Worm (Caenorhabditis elegans) whole organism, L2 larva: ENCODE results near the gene F16B4.5.

ENCODE experiments used
- blmp-1 ChIP-seq: sonication (generic microtip); optimal IDR thresholded peaks from 2 replicates; lab custom pipeline; 2017; ENCODE audit warnings: missing genetic modification characterization, mild to moderate bottlenecking, missing compliant biosample characterization, antibody characterized with exemption, moderate library complexity; ENCODE audit not compliant: insufficient read depth
- crh-2 ChIP-seq: sonication (generic microtip); optimal IDR thresholded peaks from 2 replicates; lab custom pipeline; 2017; ENCODE audit warnings: missing biosample characterization, missing genetic modification characterization
- elt-1 ChIP-seq: fragments of 150-350 bp; optimal IDR thresholded peaks from 2 replicates; lab custom pipeline; 2014; ENCODE audit warnings: missing biosample characterization, missing genetic modification characterization
- gmeb-1 ChIP-seq: fragments of 150-350 bp; optimal IDR thresholded peaks from 2 replicates; lab custom pipeline; 2014; ENCODE audit warnings: missing biosample characterization, missing genetic modification characterization
- lin-39 ChIP-seq: fragments of 150-350 bp; optimal IDR thresholded peaks from 2 replicates; lab custom pipeline; 2014; ENCODE audit warnings: missing biosample characterization, missing genetic modification reagents, missing genetic modification characterization
- nhr-237 ChIP-seq: fragments of 150-350 bp; optimal IDR thresholded peaks from 2 replicates; lab custom pipeline; 2014; ENCODE audit warnings: missing biosample characterization, missing genetic modification characterization
- nhr-25 ChIP-seq: fragments of 150-350 bp; sonication (generic microtip); optimal IDR thresholded peaks from 3 replicates; lab custom pipeline; 2014; ENCODE audit warnings: missing biosample characterization, missing genetic modification characterization
- sem-4 ChIP-seq: fragments of 150-350 bp; optimal IDR thresholded peaks from 2 replicates; lab custom pipeline; 2014; ENCODE audit warnings: missing biosample characterization, missing genetic modification reagents, missing genetic modification characterization
- skn-1 ChIP-seq: sonication (generic microtip); optimal IDR thresholded peaks from 2 replicates; lab custom pipeline; 2017; ENCODE audit warnings: missing biosample characterization, missing genetic modification characterization
- snpc-4 ChIP-seq: fragments of 150-350 bp; optimal IDR thresholded peaks from 2 replicates; lab custom pipeline; 2014; ENCODE audit warnings: missing biosample characterization, missing genetic modification characterization
- unc-39 ChIP-seq: fragments of 150-350 bp; optimal IDR thresholded peaks from 2 replicates; lab custom pipeline; 2014; ENCODE audit warnings: missing biosample characterization, missing genetic modification characterization
- unc-62 ChIP-seq: fragments of 150-350 bp; optimal IDR thresholded peaks from 2 replicates; lab custom pipeline; 2014; ENCODE audit warnings: missing biosample characterization, missing genetic modification reagents, missing genetic modification characterization

DNA sequence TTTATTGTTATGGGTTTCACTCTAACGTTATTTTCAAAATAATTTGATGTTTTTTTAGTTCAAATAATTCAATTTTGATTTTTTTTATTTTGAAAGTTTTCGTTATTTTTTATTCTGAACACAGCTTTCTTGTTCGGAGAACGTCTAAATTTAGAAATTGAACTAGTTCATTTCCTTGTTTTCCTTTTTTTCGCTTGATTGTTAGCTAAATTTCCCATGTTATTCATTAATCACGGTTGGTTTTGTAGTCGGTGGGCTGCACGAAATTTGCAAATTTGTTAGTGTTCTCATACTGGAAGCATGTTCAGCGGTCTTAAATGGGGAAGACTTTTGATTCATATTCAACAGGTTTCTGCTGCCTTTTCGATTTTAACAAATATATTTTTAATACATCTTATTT lies 47.6 kb downstream of the F16B4.5 start, which contains the start of gene str-222:
- TF ChIP-seq nhr-25 (tag; lab: Kevin White, UChicago): no peak
- no peak for TF ChIP-seq unc-62 (GFP tag; lab: Kevin White, UChicago)
- TF ChIP-seq skn-1 (tag; lab: Kevin White, UChicago): no peak
- TF ChIP-seq gmeb-1 (tag; lab: Kevin White, UChicago): no peak
- TF ChIP-seq snpc-4 (tag; lab: Kevin White, UChicago): no peak
- no peak for TF ChIP-seq nhr-237 (tag; lab: Kevin White, UChicago)
- TF ChIP-seq crh-2: no peak
- no peak for TF ChIP-seq elt-1
- no peak for TF ChIP-seq lin-39 (tag; lab: Kevin White, UChicago)
- no peak for TF ChIP-seq unc-39
- no peak for TF ChIP-seq blmp-1 (tag; lab: Kevin White, UChicago)
- TF ChIP-seq sem-4 (tag; lab: Kevin White, UChicago): no peak
